Fruit fly (Drosophila melanogaster) whole organism, wandering third instar larva: ENCODE data around the gene Pld3.
A peak's percentile ranks its signal among the peaks of the same experiment; 100 is the strongest.

Source experiments
- Abd-B ChIP-seq: fragments of >200 bp; optimal IDR thresholded peaks from 2 replicates; lab custom pipeline; 2017; ENCODE audit warnings: missing biosample characterization, missing genetic modification characterization
- CG32264 ChIP-seq: fragments of 200-800 bp; sonication (Bioruptor generic); optimal IDR thresholded peaks from 2 replicates; lab custom pipeline; 2016; ENCODE audit warnings: missing biosample characterization, missing genetic modification characterization
- CG9705 ChIP-seq: fragments of 200-800 bp; sonication (Bioruptor generic); optimal IDR thresholded peaks from 2 replicates; lab custom pipeline; 2018; ENCODE audit warnings: missing biosample characterization, mild to moderate bottlenecking, missing genetic modification characterization
- CrebA ChIP-seq: fragments of 200-800 bp; sonication (Bioruptor generic); optimal IDR thresholded peaks from 2 replicates; lab custom pipeline; 2016; ENCODE audit warnings: missing biosample characterization, mild to moderate bottlenecking, missing genetic modification characterization, borderline replicate concordance
- Dfd ChIP-seq: fragments of >200 bp; optimal IDR thresholded peaks from 2 replicates; lab custom pipeline; 2017; ENCODE audit warnings: missing biosample characterization, missing genetic modification characterization
- Dif ChIP-seq: fragments of 200-275, 200-300 bp; sonication (Bioruptor generic); optimal IDR thresholded peaks from 2 replicates; lab custom pipeline; 2018; ENCODE audit warnings: missing biosample characterization, missing genetic modification characterization; ENCODE audit not compliant: partially characterized antibody
- GATAd ChIP-seq: sonication (Bioruptor generic); optimal IDR thresholded peaks from 2 replicates; lab custom pipeline; 2016; ENCODE audit warnings: missing biosample characterization, missing genetic modification characterization
- HLH106 ChIP-seq: fragments of 200-800 bp; optimal IDR thresholded peaks from 3 replicates; lab custom pipeline; 2019; ENCODE audit warnings: missing biosample characterization, mild to moderate bottlenecking, missing genetic modification characterization, moderate library complexity
- Hnf4 ChIP-seq: fragments of 200-800 bp; sonication (Bioruptor generic); optimal IDR thresholded peaks from 2 replicates; lab custom pipeline; 2016; ENCODE audit warnings: missing biosample characterization, mild to moderate bottlenecking, missing genetic modification characterization
- Hr78 ChIP-seq: fragments of >200 bp; optimal IDR thresholded peaks from 2 replicates; lab custom pipeline; 2017; ENCODE audit warnings: missing biosample characterization, missing genetic modification characterization
- Hr83 ChIP-seq: fragments of 200-300 bp; sonication (Bioruptor generic); optimal IDR thresholded peaks from 2 replicates; lab custom pipeline; 2016; ENCODE audit warnings: missing biosample characterization, mild to moderate bottlenecking, missing genetic modification characterization, moderate library complexity; ENCODE audit not compliant: poor library complexity, severe bottlenecking
- Jra ChIP-seq: sonication (Bioruptor generic); optimal IDR thresholded peaks from 2 replicates; lab custom pipeline; 2016; ENCODE audit warnings: missing biosample characterization, missing genetic modification characterization
- Mio ChIP-seq: sonication (Bioruptor generic); optimal IDR thresholded peaks from 2 replicates; lab custom pipeline; 2016; ENCODE audit warnings: missing biosample characterization, missing genetic modification characterization
- Myc ChIP-seq: fragments of >200 bp; optimal IDR thresholded peaks from 2 replicates; lab custom pipeline; 2017
- N ChIP-seq: fragments of >200 bp; optimal IDR thresholded peaks from 2 replicates; lab custom pipeline; 2018; ENCODE audit warnings: missing biosample characterization, missing external identifiers, missing genetic modification characterization
- OdsH ChIP-seq: fragments of 200-800 bp; sonication (Bioruptor generic); optimal IDR thresholded peaks from 2 replicates; lab custom pipeline; 2016; ENCODE audit warnings: missing biosample characterization, mild to moderate bottlenecking, missing genetic modification characterization
- Rel ChIP-seq, 2 experiments: fragments of 200-800 bp; sonication (Bioruptor generic) in 1 of 2; optimal IDR thresholded peaks; 2 replicates in 1 of 2; 3 replicates in 1 of 2; lab custom pipeline; 2016 to 2019; ENCODE audit warnings: mild to moderate bottlenecking in 2 of 2, missing biosample characterization in 2 of 2, missing genetic modification characterization in 2 of 2, moderate library complexity in 1 of 2
- Sp1 ChIP-seq: fragments of 200-800 bp; sonication (Bioruptor generic); optimal IDR thresholded peaks from 3 replicates; lab custom pipeline; 2019; ENCODE audit warnings: missing biosample characterization, mild to moderate bottlenecking, missing genetic modification characterization, moderate library complexity
- Vsx2 ChIP-seq: fragments of 200-300, 225-300 bp; sonication (Bioruptor generic); optimal IDR thresholded peaks from 2 replicates; lab custom pipeline; 2018; ENCODE audit warnings: missing biosample characterization, missing genetic modification characterization; ENCODE audit not compliant: partially characterized antibody
- br ChIP-seq: fragments of 200-800 bp; sonication (Bioruptor generic); optimal IDR thresholded peaks from 2 replicates; lab custom pipeline; 2016; ENCODE audit warnings: missing biosample characterization, missing genetic modification characterization
- brk ChIP-seq: fragments of 200-800 bp; sonication (Bioruptor generic); optimal IDR thresholded peaks from 2 replicates; lab custom pipeline; 2016; ENCODE audit warnings: missing biosample characterization, mild to moderate bottlenecking, missing genetic modification characterization
- dl ChIP-seq, 2 experiments: fragments of 175-275, 200-275 bp in 1 of 2; fragments of 200-275 bp in 1 of 2; sonication (Bioruptor generic); optimal IDR thresholded peaks; lab custom pipeline; 2018; ENCODE audit warnings: mild to moderate bottlenecking in 2 of 2, missing biosample characterization in 2 of 2, missing genetic modification characterization in 2 of 2, moderate library complexity in 2 of 2; ENCODE audit not compliant: partially characterized antibody in 2 of 2, insufficient read depth in 1 of 2
- dmrt93B ChIP-seq: fragments of 200-800 bp; sonication (Bioruptor generic); optimal IDR thresholded peaks from 2 replicates; lab custom pipeline; 2018; ENCODE audit warnings: missing biosample characterization, mild to moderate bottlenecking, missing genetic modification characterization
- dsf ChIP-seq: sonication (Bioruptor generic); optimal IDR thresholded peaks from 2 replicates; lab custom pipeline; 2016; ENCODE audit warnings: missing biosample characterization, missing genetic modification characterization, borderline replicate concordance
- ey ChIP-seq: fragments of 200-800 bp; sonication (Bioruptor generic); optimal IDR thresholded peaks from 2 replicates; lab custom pipeline; 2016; ENCODE audit warnings: missing biosample characterization, missing genetic modification characterization
- foxo ChIP-seq, 2 experiments: fragments of 200-800 bp; sonication (Bioruptor generic); optimal IDR thresholded peaks; 2 replicates in 1 of 2; 3 replicates in 1 of 2; lab custom pipeline; 2016 to 2017; ENCODE audit warnings: missing biosample characterization in 2 of 2, missing genetic modification characterization in 2 of 2
- fru ChIP-seq: fragments of 200-800 bp; sonication (Bioruptor generic); optimal IDR thresholded peaks from 3 replicates; lab custom pipeline; 2016; ENCODE audit warnings: missing biosample characterization, mild to moderate bottlenecking, missing genetic modification characterization
- h ChIP-seq: fragments of 200-800 bp; sonication (Bioruptor generic); optimal IDR thresholded peaks from 3 replicates; lab custom pipeline; 2016; ENCODE audit warnings: missing biosample characterization, mild to moderate bottlenecking, missing genetic modification characterization
- jim ChIP-seq: fragments of 175-275, 200-325 bp; sonication (Bioruptor generic); optimal IDR thresholded peaks from 2 replicates; lab custom pipeline; 2016; ENCODE audit warnings: missing biosample characterization, mild to moderate bottlenecking, missing genetic modification characterization
- lola ChIP-seq: fragments of >200 bp; optimal IDR thresholded peaks from 2 replicates; lab custom pipeline; 2017; ENCODE audit warnings: missing biosample characterization, missing genetic modification characterization
- pan ChIP-seq: fragments of >200 bp; optimal IDR thresholded peaks from 2 replicates; lab custom pipeline; 2017
- psq ChIP-seq: fragments of 200-800 bp; sonication (Bioruptor generic); optimal IDR thresholded peaks from 3 replicates; lab custom pipeline; 2017; ENCODE audit warnings: missing biosample characterization, mild to moderate bottlenecking, missing genetic modification characterization, moderate library complexity
- rgr ChIP-seq: fragments of 200-800 bp; sonication (Bioruptor generic); optimal IDR thresholded peaks from 3 replicates; lab custom pipeline; 2016; ENCODE audit warnings: missing biosample characterization, mild to moderate bottlenecking, missing genetic modification characterization
- sage ChIP-seq: fragments of 200-800 bp; sonication (Bioruptor generic); optimal IDR thresholded peaks from 2 replicates; lab custom pipeline; 2016; ENCODE audit warnings: missing biosample characterization, mild to moderate bottlenecking, missing genetic modification characterization
- sv ChIP-seq: fragments of 200-800 bp; sonication (Bioruptor generic); optimal IDR thresholded peaks from 3 replicates; lab custom pipeline; 2016; ENCODE audit warnings: missing biosample characterization, missing genetic modification characterization
- tai ChIP-seq: sonication (Bioruptor generic); optimal IDR thresholded peaks from 2 replicates; lab custom pipeline; 2016; ENCODE audit warnings: missing biosample characterization, missing genetic modification characterization
- usp ChIP-seq: fragments of >200 bp; optimal IDR thresholded peaks from 2 replicates; lab custom pipeline; 2017; ENCODE audit warnings: missing biosample characterization, missing genetic modification characterization
- woc ChIP-seq: sonication (Bioruptor generic); optimal IDR thresholded peaks from 2 replicates; lab custom pipeline; 2016; ENCODE audit warnings: missing biosample characterization, mild to moderate bottlenecking, missing genetic modification characterization

Gene Pld3

dm6 chr2L:21113546-21113945, 45.1 kb upstream of the Pld3 start:
- no peak for TF ChIP-seq HLH106 (tag; lab: Kevin White, UChicago)
- no peak for TF ChIP-seq Mio
- TF ChIP-seq sv (GFP tag; lab: Kevin White, UChicago): no peak
- TF ChIP-seq pan (lab: Kevin White, UChicago): no peak
- no peak for TF ChIP-seq Hr78
- no peak for TF ChIP-seq N (GFP tag; lab: Kevin White, UChicago)
- TF ChIP-seq h (GFP tag; lab: Kevin White, UChicago): no peak
- TF ChIP-seq Vsx2: no peak
- peak; percentile 10 for TF ChIP-seq CG32264 (GFP tag; lab: Kevin White, UChicago)
- no peak for TF ChIP-seq woc
- TF ChIP-seq Jra: no peak
- no peak for TF ChIP-seq GATAd
- no peak for TF ChIP-seq Rel (GFP tag; optimal IDR thresholded peaks at IDR 0.05; lab: Kevin White, UChicago)
- peak; percentile 40 for TF ChIP-seq Rel (tag; optimal IDR thresholded peaks at IDR 0.05; lab: Kevin White, UChicago)
- peak; percentile 51 for TF ChIP-seq br (GFP tag; lab: Kevin White, UChicago)
- TF ChIP-seq dmrt93B: no peak
- TF ChIP-seq dsf: no peak
- TF ChIP-seq usp (GFP tag; lab: Kevin White, UChicago): no peak
- no peak for TF ChIP-seq Dfd (GFP tag; lab: Kevin White, UChicago)
- no peak for TF ChIP-seq fru (GFP tag; lab: Kevin White, UChicago)
- TF ChIP-seq OdsH (GFP tag; lab: Kevin White, UChicago): no peak
- peak; percentile 31 for TF ChIP-seq Hr83 (GFP tag; lab: Kevin White, UChicago)
- no peak for TF ChIP-seq CrebA (GFP tag; lab: Kevin White, UChicago)
- TF ChIP-seq CG9705 (GFP tag; lab: Kevin White, UChicago): no peak
- TF ChIP-seq rgr: no peak
- no peak for TF ChIP-seq sage
- no peak for TF ChIP-seq lola (GFP tag; lab: Kevin White, UChicago)
- no peak for TF ChIP-seq jim (GFP tag; lab: Kevin White, UChicago)
- no peak for TF ChIP-seq ey
- TF ChIP-seq Myc (lab: Kevin White, UChicago): no peak
- TF ChIP-seq Hnf4: peak; percentile 41
- no peak for TF ChIP-seq Sp1
- TF ChIP-seq brk (GFP tag; lab: Kevin White, UChicago): no peak
- TF ChIP-seq Abd-B (GFP tag; lab: Kevin White, UChicago): no peak
- TF ChIP-seq Dif (GFP tag; lab: Kevin White, UChicago): no peak
- TF ChIP-seq psq (GFP tag; lab: Kevin White, UChicago): peak; percentile 4
- no peak for TF ChIP-seq foxo (GFP tag; optimal IDR thresholded peaks at IDR 0.05; lab: Kevin White, UChicago)
- no peak for TF ChIP-seq dl (GFP tag; optimal IDR thresholded peaks at IDR 0.05; lab: Kevin White, UChicago; ENCODE audit: insufficient read depth in 1 of 2, partially characterized antibody in 2 of 2)
- TF ChIP-seq tai (GFP tag; lab: Kevin White, UChicago): peak; percentile 4

dm6 chr2L:21115687-21116086, 43.0 kb upstream of the Pld3 start:
- TF ChIP-seq CG32264 (GFP tag; lab: Kevin White, UChicago) (no peak), Jra (no peak), OdsH (GFP tag; lab: Kevin White, UChicago) (no peak), Vsx2 (no peak), Hr83 (GFP tag; lab: Kevin White, UChicago) (no peak), Abd-B (GFP tag; lab: Kevin White, UChicago) (no peak), tai (GFP tag; lab: Kevin White, UChicago) (no peak), Mio (no peak), sage (no peak), GATAd (no peak), Hr78 (no peak), CrebA (GFP tag; lab: Kevin White, UChicago) (no peak), rgr (no peak), dmrt93B (no peak), Dif (GFP tag; lab: Kevin White, UChicago) (no peak)

dm6 chr2L:21135764-21136163, 22.9 kb upstream of the Pld3 start:
- TF ChIP-seq fru (GFP tag; lab: Kevin White, UChicago) (no peak), woc (no peak), Dfd (GFP tag; lab: Kevin White, UChicago) (no peak), Abd-B (GFP tag; lab: Kevin White, UChicago) (no peak), Mio (no peak), Sp1 (no peak), Jra (no peak), Dif (GFP tag; lab: Kevin White, UChicago) (no peak), dl (GFP tag; optimal IDR thresholded peaks at IDR 0.05; lab: Kevin White, UChicago; ENCODE audit: insufficient read depth in 1 of 2, partially characterized antibody in 2 of 2) (no peak), foxo (GFP tag; optimal IDR thresholded peaks at IDR 0.05; lab: Kevin White, UChicago) (no peak), rgr (no peak), Hr78 (no peak), brk (GFP tag; lab: Kevin White, UChicago) (no peak), dsf (no peak), GATAd (no peak), CG32264 (GFP tag; lab: Kevin White, UChicago) (no peak), sage (no peak), sv (GFP tag; lab: Kevin White, UChicago) (no peak), psq (GFP tag; lab: Kevin White, UChicago) (no peak)
